Fruit fly (Drosophila melanogaster): ENCODE results near the gene Scgbeta.

DNA sequence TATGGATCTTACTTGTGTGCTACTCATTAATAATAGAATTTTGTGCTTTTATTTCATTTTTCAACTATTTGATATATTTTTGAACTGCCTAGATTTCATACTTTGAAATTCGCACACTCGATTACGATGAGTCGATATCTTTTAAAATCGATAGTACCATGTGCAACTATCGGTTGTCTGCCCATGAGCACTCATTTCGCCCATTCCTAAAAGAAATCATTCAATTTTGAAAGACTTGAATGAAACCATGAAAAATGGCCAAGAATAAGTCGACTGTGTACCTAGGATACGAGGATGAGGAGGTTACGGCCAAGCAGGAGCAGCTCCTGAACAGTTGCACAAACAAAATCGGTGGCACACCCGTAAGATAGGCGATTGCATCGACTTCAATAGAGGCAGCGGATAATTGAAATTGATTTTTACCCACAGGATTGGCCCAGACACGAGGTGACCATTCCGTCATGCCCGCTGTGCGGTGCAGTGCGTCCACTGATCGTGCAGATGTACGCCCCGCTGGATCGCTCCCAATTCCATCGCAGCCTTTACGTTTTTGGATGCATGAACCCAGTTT is 34.2 kb upstream of the Scgbeta start, which contains the start of gene trus:
- TF ChIP-seq CTCF (optimal IDR thresholded peaks at IDR 0.05) = no peak
- TF ChIP-seq CG8478 (optimal IDR thresholded peaks at IDR 0.05) = no peak

All from S2 (cell line).